Worm (Caenorhabditis elegans): ENCODE measurements around the gene bath-21.

DNA sequence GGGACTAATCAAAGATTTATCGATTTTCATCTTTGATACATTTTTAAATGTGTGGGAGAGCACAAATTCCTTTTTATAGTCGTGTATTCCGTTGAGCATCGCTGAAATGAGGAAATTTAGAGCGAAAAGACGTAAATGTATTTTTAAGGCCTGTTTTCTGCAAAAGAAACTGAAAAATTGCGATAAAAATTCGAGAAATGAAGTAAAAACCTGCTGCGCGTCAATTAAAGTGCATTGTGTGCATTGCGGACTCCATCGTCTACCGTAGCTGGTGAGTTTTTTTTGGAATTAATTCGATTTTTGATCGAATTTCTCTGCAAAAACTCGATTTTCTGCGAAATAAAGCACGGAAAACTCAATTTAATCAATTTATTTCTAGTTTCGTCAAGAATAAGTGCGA, 12.9 kb upstream of the bath-21 start, which contains the start of gene bath-19:
- TF ChIP-seq che-1 (tag; optimal IDR thresholded peaks at IDR 0.05) (no peak), K09A11.1 (tag; optimal IDR thresholded peaks at IDR 0.05; ENCODE audit: insufficient read depth) (no peak), tbx-2 (tag; optimal IDR thresholded peaks at IDR 0.05) (no peak), fkh-10 (GFP tag; optimal IDR thresholded peaks at IDR 0.05) (no peak), ceh-31 (tag; optimal IDR thresholded peaks at IDR 0.05) (no peak), rnt-1 (tag; optimal IDR thresholded peaks at IDR 0.05) (no peak), nhr-11 (tag; optimal IDR thresholded peaks at IDR 0.05) (no peak), pha-4 (tag; optimal IDR thresholded peaks at IDR 0.05) (no peak)
